Worm (Caenorhabditis elegans) whole organism, L3 larva: ENCODE results near the gene usp-33.

Source experiments
- R02D3.7 ChIP-seq: fragments of 150-350 bp; optimal IDR thresholded peaks from 2 replicates; lab custom pipeline; 2014; ENCODE audit warnings: missing biosample characterization, missing genetic modification characterization
- ceh-16 ChIP-seq: sonication (generic microtip); optimal IDR thresholded peaks from 2 replicates; lab custom pipeline; 2017; ENCODE audit warnings: missing biosample characterization, missing genetic modification characterization
- egl-5 ChIP-seq: fragments of 150-350 bp; optimal IDR thresholded peaks from 2 replicates; lab custom pipeline; 2017; ENCODE audit warnings: missing biosample characterization, missing genetic modification reagents, missing genetic modification characterization, inconsistent platforms
- elt-1 ChIP-seq: fragments of 150-350 bp; optimal IDR thresholded peaks from 2 replicates; lab custom pipeline; 2014; ENCODE audit warnings: missing biosample characterization, missing genetic modification characterization
- elt-3 ChIP-seq, 3 experiments: fragments of 150-350 bp in 1 of 3; sonication (generic microtip) in 2 of 3; optimal IDR thresholded peaks; 2 replicates in 2 of 3; 4 replicates in 1 of 3; lab custom pipeline; 2014 to 2017; ENCODE audit warnings: missing biosample characterization in 3 of 3, missing genetic modification characterization in 3 of 3
- eor-1 ChIP-seq, 2 experiments: fragments of 150-350 bp; optimal IDR thresholded peaks; 2 replicates each; lab custom pipeline; 2014 to 2018; ENCODE audit warnings: missing biosample characterization in 2 of 2, missing genetic modification characterization in 2 of 2
- fkh-10 ChIP-seq: sonication (generic microtip); optimal IDR thresholded peaks from 2 replicates; lab custom pipeline; 2017; ENCODE audit warnings: missing biosample characterization, missing genetic modification reagents, missing genetic modification characterization
- fkh-2 ChIP-seq: fragments of 150-350 bp; optimal IDR thresholded peaks from 2 replicates; lab custom pipeline; 2014; ENCODE audit warnings: missing biosample characterization, missing genetic modification reagents, missing genetic modification characterization
- hmg-11 ChIP-seq: sonication (generic microtip); optimal IDR thresholded peaks from 2 replicates; lab custom pipeline; 2016; ENCODE audit warnings: missing genetic modification characterization, missing compliant biosample characterization
- jun-1 ChIP-seq: fragments of 150-350 bp; optimal IDR thresholded peaks from 2 replicates; lab custom pipeline; 2014; ENCODE audit warnings: missing biosample characterization, missing genetic modification reagents, missing genetic modification characterization
- lin-15B ChIP-seq: fragments of 150-350 bp; optimal IDR thresholded peaks from 2 replicates; lab custom pipeline; 2014; ENCODE audit warnings: missing biosample characterization, missing genetic modification characterization
- lsy-12 ChIP-seq: sonication (generic microtip); optimal IDR thresholded peaks from 2 replicates; lab custom pipeline; 2016; ENCODE audit warnings: mild to moderate bottlenecking, missing genetic modification characterization, missing compliant biosample characterization
- mdl-1 ChIP-seq: fragments of 150-350 bp; optimal IDR thresholded peaks from 2 replicates; lab custom pipeline; 2014; ENCODE audit warnings: missing biosample characterization, missing genetic modification characterization
- nfya-1 ChIP-seq: sonication (generic microtip); optimal IDR thresholded peaks from 2 replicates; lab custom pipeline; 2017; ENCODE audit warnings: missing genetic modification characterization, mild to moderate bottlenecking, missing compliant biosample characterization, antibody characterized with exemption, moderate library complexity; ENCODE audit not compliant: insufficient read depth
- nhr-25 ChIP-seq: sonication (generic microtip); optimal IDR thresholded peaks from 2 replicates; lab custom pipeline; 2017; ENCODE audit warnings: missing biosample characterization, missing genetic modification characterization
- nhr-28 ChIP-seq: fragments of 150-350 bp; optimal IDR thresholded peaks from 2 replicates; lab custom pipeline; 2014; ENCODE audit warnings: missing biosample characterization, missing genetic modification characterization
- nhr-43 ChIP-seq: sonication (generic microtip); optimal IDR thresholded peaks from 2 replicates; lab custom pipeline; 2016; ENCODE audit warnings: mild to moderate bottlenecking, missing genetic modification characterization, missing compliant biosample characterization; ENCODE audit not compliant: poor library complexity, severe bottlenecking
- nhr-76 ChIP-seq: fragments of 150-350 bp; sonication (generic microtip); optimal IDR thresholded peaks from 5 replicates; lab custom pipeline; 2014; ENCODE audit warnings: missing biosample characterization, missing genetic modification characterization
- pha-4 ChIP-seq: fragments of 150-350 bp; optimal IDR thresholded peaks from 2 replicates; lab custom pipeline; 2014; ENCODE audit warnings: missing biosample characterization, missing genetic modification reagents, missing genetic modification characterization
- sea-2 ChIP-seq: fragments of 150-350 bp; sonication (generic microtip); optimal IDR thresholded peaks from 4 replicates; lab custom pipeline; 2014; ENCODE audit warnings: missing biosample characterization, missing genetic modification reagents, missing genetic modification characterization
- snpc-4 ChIP-seq: fragments of 150-350 bp; optimal IDR thresholded peaks from 2 replicates; lab custom pipeline; 2014; ENCODE audit warnings: missing biosample characterization, missing genetic modification characterization
- unc-39 ChIP-seq: sonication (generic microtip); optimal IDR thresholded peaks from 4 replicates; lab custom pipeline; 2017; ENCODE audit warnings: missing biosample characterization, missing genetic modification characterization
- unc-62 ChIP-seq: fragments of 150-350 bp; sonication (generic microtip); optimal IDR thresholded peaks from 4 replicates; lab custom pipeline; 2014; ENCODE audit warnings: missing biosample characterization, missing genetic modification reagents, missing genetic modification characterization
- ztf-4 ChIP-seq: fragments of 150-350 bp; optimal IDR thresholded peaks from 2 replicates; lab custom pipeline; 2014; ENCODE audit warnings: missing biosample characterization, missing genetic modification characterization

The usp-33 gene

DNA sequence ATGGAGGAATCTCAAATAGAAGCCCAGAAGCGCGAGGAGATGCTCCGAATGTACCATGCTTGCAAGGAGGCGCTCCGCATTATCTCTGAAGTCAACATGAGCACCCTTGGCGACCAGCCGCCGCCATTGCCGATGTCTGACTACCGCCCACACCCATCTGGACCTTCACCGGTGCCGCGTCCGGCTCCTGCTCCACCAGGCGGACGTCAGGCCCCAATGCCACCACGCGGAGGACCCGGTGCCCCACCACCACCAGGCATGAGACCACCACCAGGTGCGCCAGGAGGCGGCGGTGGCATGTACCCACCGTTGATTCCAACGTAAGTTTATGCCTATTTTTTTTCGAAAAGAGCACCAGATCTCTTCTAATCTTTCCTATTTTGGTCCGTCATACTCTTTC is 19.1 kb upstream of the usp-33 start:
- no peak for TF ChIP-seq elt-3 (tag; optimal IDR thresholded peaks at IDR 0.05; lab: Kevin White, UChicago)
- TF ChIP-seq pha-4 (tag; lab: Kevin White, UChicago), result no peak
- TF ChIP-seq ceh-16 (tag; lab: Kevin White, UChicago), result no peak
- TF ChIP-seq nhr-25 (tag; lab: Kevin White, UChicago), result no peak

DNA sequence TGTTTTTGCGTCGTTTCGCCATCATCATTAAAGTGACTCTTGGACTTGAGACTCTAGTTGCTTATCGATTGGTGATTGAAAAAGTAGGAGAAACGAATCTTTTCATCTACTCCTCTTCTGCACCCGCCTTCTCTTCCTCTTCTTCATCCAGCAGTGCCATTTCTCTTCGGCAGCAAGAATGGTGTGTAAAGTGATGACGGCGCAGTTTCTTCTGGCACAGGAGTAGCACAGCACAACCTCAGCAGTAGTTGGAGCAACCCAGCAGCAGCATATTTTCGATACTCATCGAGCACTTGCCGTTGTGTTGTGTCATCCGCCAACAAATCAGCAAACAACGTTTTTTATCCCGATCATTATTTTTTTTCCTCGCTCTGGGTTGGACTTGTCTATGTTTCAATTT is 15.7 kb upstream of the usp-33 start:
- peak; percentile 9 for TF ChIP-seq egl-5 (tag; lab: Kevin White, UChicago)
- peak; percentile 23 for TF ChIP-seq nfya-1 (tag; lab: Kevin White, UChicago)
- TF ChIP-seq fkh-10 (GFP tag; lab: Kevin White, UChicago), result no peak

DNA sequence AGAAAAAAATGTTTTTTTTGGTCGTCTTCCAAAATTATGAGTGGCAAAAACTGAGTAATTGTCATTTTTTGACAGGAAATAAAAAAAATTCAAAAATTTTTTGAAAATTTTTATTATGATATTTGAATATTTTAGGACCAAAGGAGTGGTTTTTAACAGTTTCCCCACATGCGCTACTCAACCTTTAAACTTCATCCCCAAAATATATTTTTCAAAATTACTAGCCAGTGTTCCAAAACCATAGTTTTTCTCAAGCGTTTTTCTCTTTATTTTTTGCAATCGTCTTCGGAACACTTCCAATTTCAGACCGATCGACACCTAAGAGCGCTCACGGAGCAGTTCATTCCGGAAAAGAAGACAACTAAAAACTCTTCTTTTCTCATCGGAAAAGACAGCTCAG is 14.2 kb upstream of the usp-33 start, which contains the start of gene K09A9.6:
K09A9.6 (plus strand) TSS at position 301 of the 400 bp plus-strand sequence.
- no peak for TF ChIP-seq egl-5 (tag; lab: Kevin White, UChicago)
- no peak for TF ChIP-seq jun-1
- TF ChIP-seq hmg-11, result no peak
- TF ChIP-seq mdl-1 (tag; lab: Kevin White, UChicago), result no peak

DNA sequence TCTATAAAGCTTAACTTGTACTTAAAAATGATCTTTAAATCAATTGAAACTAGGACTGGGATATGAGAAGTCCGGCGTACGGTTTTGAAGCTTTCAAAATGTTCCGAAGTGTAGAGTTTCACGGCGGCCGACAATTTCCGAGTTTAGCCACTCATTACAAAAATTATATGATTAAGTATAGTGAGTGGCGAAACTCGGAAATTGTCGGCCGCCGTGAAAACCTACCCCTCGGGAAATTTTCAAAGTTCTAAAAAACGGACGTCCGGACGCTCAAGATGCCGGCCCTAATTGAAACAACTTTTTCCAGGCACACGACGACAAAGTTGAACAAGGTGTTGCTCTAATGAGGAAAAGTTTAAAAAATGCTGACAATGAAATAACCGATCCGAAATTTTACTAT is 6.0 kb upstream of the usp-33 start:
- no peak for TF ChIP-seq lin-15B (tag; lab: Kevin White, UChicago)
- TF ChIP-seq fkh-2 (tag; lab: Kevin White, UChicago), result no peak
- TF ChIP-seq ztf-4, result no peak
- no peak for TF ChIP-seq ceh-16 (tag; lab: Kevin White, UChicago)
- TF ChIP-seq sea-2, result no peak
- TF ChIP-seq nhr-76, result no peak
- no peak for TF ChIP-seq nhr-28 (tag; lab: Kevin White, UChicago)
- no peak for TF ChIP-seq nfya-1 (tag; lab: Kevin White, UChicago)
- TF ChIP-seq elt-1, result no peak

DNA sequence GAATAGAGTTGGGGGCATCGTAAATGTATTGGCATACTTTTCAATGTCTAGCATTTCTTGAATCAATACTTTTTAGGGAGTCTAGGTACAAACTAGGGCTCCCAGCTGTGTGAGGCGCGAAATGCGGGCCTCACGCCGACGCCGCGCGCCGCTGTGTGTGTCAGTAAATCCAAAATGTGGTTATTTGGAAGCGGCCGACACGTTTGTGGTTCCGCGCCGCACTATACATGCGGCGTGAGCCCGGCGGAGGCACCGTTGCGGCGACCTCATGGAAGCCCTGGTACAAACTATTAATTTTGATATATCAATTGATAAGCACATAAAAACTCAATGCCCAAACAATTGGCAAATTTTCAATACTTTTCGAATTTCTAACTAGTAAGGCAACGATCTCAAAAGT is 5.0 kb upstream of the usp-33 start:
- no peak for TF ChIP-seq pha-4 (tag; lab: Kevin White, UChicago)
- TF ChIP-seq nfya-1 (tag; lab: Kevin White, UChicago), result no peak
- no peak for TF ChIP-seq lsy-12 (tag; lab: Kevin White, UChicago)
- peak; percentile 4 for TF ChIP-seq snpc-4 (tag; lab: Kevin White, UChicago)
- TF ChIP-seq mdl-1 (tag; lab: Kevin White, UChicago), result no peak
- no peak for TF ChIP-seq nhr-43
- no peak for TF ChIP-seq unc-39 (tag; lab: Kevin White, UChicago)
- no peak for TF ChIP-seq elt-3 (tag; optimal IDR thresholded peaks at IDR 0.05; lab: Kevin White, UChicago)
- no peak for TF ChIP-seq unc-62 (GFP tag; lab: Kevin White, UChicago)

DNA sequence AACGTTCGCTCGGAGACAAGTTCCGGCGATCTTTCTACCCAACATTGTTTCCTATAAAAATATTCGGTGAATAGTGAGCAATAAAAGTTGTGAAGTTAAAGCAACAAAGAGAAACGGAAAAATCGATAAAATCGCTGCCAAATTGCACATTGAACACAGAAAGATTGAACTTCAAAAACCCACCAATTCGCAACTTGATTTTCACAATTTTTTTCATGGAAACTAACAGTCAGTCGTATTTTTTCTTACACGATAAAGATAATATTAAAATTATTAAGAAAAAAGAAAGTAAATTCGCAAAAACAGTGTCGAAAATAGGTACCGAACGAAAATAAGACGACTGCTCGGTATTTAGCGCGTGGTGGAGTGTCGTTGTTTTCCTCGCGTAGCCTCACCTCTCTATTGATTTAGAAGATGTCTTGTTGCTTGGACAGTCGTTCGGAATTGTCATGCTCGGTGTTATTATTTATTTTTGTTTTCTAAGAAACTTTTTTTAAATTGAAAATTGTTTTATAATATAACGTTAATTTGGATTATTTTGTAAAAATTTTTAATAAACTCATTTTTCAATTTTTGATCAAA is 730 bp upstream of the usp-33 start, which contains the start of gene gas-1:
gas-1 (minus strand) TSS at position 51 of the 582 bp plus-strand sequence.
- no peak for TF ChIP-seq eor-1 (tag; optimal IDR thresholded peaks at IDR 0.05; lab: Kevin White, UChicago)
- no peak for TF ChIP-seq unc-62 (GFP tag; lab: Kevin White, UChicago)
- TF ChIP-seq nhr-25 (tag; lab: Kevin White, UChicago), result peak; percentile 9
- TF ChIP-seq hmg-11, result peak; percentile 28
- TF ChIP-seq pha-4 (tag; lab: Kevin White, UChicago), result peak; percentile 74
- TF ChIP-seq nfya-1 (tag; lab: Kevin White, UChicago), result peak; percentile 42
- no peak for TF ChIP-seq egl-5 (tag; lab: Kevin White, UChicago)

DNA sequence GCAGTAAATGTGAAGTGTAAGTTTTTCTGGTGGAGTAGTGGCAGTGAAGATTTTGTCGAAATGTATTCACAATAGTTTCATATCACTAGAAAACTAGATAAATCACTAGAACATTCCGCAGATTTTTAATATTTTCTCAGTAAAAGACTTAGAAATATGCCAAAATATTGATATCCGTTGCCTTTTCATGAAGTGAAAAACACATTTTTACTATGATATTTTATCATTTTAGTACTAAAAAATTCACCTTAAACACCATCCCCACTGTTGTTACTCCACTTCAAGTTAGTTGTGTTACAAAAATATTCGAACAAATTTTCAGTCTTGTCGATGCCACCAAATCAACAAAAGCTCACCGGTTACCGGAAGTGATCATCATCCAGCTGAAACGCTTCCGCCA is 2.2 kb downstream of the usp-33 start:
- TF ChIP-seq nhr-76, result no peak

DNA sequence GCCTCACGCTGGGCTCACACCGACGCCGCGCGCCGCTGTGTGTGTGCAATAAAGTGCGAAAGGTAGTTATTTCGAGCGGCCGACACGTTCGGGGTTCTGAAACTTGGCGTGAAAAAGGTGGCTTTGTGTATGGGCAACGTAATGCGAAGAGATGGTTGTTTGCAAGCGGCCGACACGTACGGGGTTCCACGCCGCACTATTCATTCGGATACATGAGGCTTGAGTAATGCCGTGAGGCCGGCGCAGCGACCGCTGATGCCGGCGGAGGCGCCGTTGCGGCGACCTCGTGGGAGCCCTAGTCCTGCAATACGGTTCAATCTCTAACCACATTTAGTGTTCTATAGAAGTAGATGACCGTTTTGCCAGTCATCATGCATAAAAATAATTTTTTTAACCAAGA is 2.9 kb downstream of the usp-33 start:
- no peak for TF ChIP-seq R02D3.7 (tag; lab: Kevin White, UChicago)
- TF ChIP-seq ceh-16 (tag; lab: Kevin White, UChicago), result no peak
